Fruit fly (Drosophila melanogaster): Measurements from ENCODE around the gene Rpn5.

Rpn5 gene

dm6 chr3R:5778731-5779593, 10.3 kb upstream of the Rpn5 start, which contains the start of gene jagn (continued):
- TF ChIP-seq Hmr (GFP tag; optimal IDR thresholded peaks at IDR 0.05) (peak; percentile 70), Mrtf (GFP tag; IDR thresholded peaks at IDR 0.05) (peak; percentile 68; the same call in 2 of the 3 replicates), Ets65A (GFP tag) (peak; percentile 95), CG15601 (tag; optimal IDR thresholded peaks at IDR 0.05) (peak; percentile 53), hkb (optimal IDR thresholded peaks at IDR 0.05) (peak; percentile 25), hkb (GFP tag; IDR thresholded peaks at IDR 0.05) (peak; percentile 52; the same call in 1 of the 2 replicates), gcm2 (GFP tag; optimal IDR thresholded peaks at IDR 0.05) (peak; percentile 4), CG2678 (tag; optimal IDR thresholded peaks at IDR 0.05) (no peak), crol (GFP tag; IDR thresholded peaks at IDR 0.05) (no peak; the same call in 1 of the 2 replicates), CG30403 (GFP tag; optimal IDR thresholded peaks at IDR 0.05) (peak; percentile 68), CG10462 (GFP tag; optimal IDR thresholded peaks at IDR 0.05) (peak; percentile 62), Dip2 (GFP tag; IDR thresholded peaks at IDR 0.05) (no peak), lbe (GFP tag; optimal IDR thresholded peaks at IDR 0.05) (peak; percentile 80), gce (GFP tag; IDR thresholded peaks at IDR 0.05) (no peak), gsb-n (tag; optimal IDR thresholded peaks at IDR 0.05) (peak; percentile 48), ERR (GFP tag; optimal IDR thresholded peaks at IDR 0.05) (peak; percentile 10), CG1529 (GFP tag; optimal IDR thresholded peaks at IDR 0.05) (no peak), Atf-2 (GFP tag; optimal IDR thresholded peaks at IDR 0.05) (peak; percentile 17), bcd (GFP tag; optimal IDR thresholded peaks at IDR 0.05) (peak; percentile 61), C15 (GFP tag; IDR thresholded peaks at IDR 0.05) (no peak), bigmax (GFP tag; optimal IDR thresholded peaks at IDR 0.05) (peak; percentile 35), Tbp (GFP tag; optimal IDR thresholded peaks at IDR 0.05) (no peak), CG9215 (GFP tag; IDR thresholded peaks at IDR 0.05) (peak; percentile 66), sna (GFP tag; IDR thresholded peaks at IDR 0.05; ENCODE audit: partially characterized antibody) (peak; percentile 99), tio (GFP tag; optimal IDR thresholded peaks at IDR 0.05) (no peak), lab (GFP tag; optimal IDR thresholded peaks at IDR 0.05) (peak; percentile 63), CG12155 (GFP tag; optimal IDR thresholded peaks at IDR 0.05) (peak; percentile 98), slp2 (GFP tag; optimal IDR thresholded peaks at IDR 0.05) (peak; percentile 25), Chrac-16 (GFP tag; optimal IDR thresholded peaks at IDR 0.05) (peak; percentile 44), pb (GFP tag; optimal IDR thresholded peaks at IDR 0.05) (peak; percentile 14), CG7928 (GFP tag; optimal IDR thresholded peaks at IDR 0.05) (peak; percentile 6), CG12299 (tag; optimal IDR thresholded peaks at IDR 0.05) (no peak), B-H1 (GFP tag; IDR thresholded peaks at IDR 0.05) (no peak), CG2712 (tag; optimal IDR thresholded peaks at IDR 0.05) (peak; percentile 54), CG16815 (GFP tag; optimal IDR thresholded peaks at IDR 0.05) (no peak), Taf1 (GFP tag; IDR thresholded peaks at IDR 0.05) (no peak), Rfx (GFP tag; IDR thresholded peaks at IDR 0.05) (peak; percentile 90), nau (GFP tag; optimal IDR thresholded peaks at IDR 0.05) (no peak), Lhr (GFP tag; optimal IDR thresholded peaks at IDR 0.05) (peak; percentile 86), lilli (GFP tag; optimal IDR thresholded peaks at IDR 0.05) (peak; percentile 82), az2 (GFP tag; optimal IDR thresholded peaks at IDR 0.05) (peak; percentile 51), mirr (GFP tag; optimal IDR thresholded peaks at IDR 0.05) (no peak), ewg (GFP tag; optimal IDR thresholded peaks at IDR 0.05) (peak; percentile 30), h (optimal IDR thresholded peaks at IDR 0.05) (no peak), CG3281 (GFP tag; optimal IDR thresholded peaks at IDR 0.05) (peak; percentile 35), bbx (GFP tag; IDR thresholded peaks at IDR 0.05; ENCODE audit: partially characterized antibody) (peak; percentile 100), Lpt (GFP tag; optimal IDR thresholded peaks at IDR 0.05) (no peak), tap (tag; optimal IDR thresholded peaks at IDR 0.05) (peak; percentile 44), tgo (GFP tag; IDR thresholded peaks at IDR 0.05) (peak; percentile 40; the same call in 2 of the 3 replicates), H2.0 (GFP tag; IDR thresholded peaks at IDR 0.05) (peak; percentile 73)

All from whole organism, embryonic.